Worm (Caenorhabditis elegans) whole organism, mixed stage, embryonic: Measurements from ENCODE around the gene Y53G8AR.5.

Experiments
- elt-1 ChIP-seq: sonication (generic microtip); optimal IDR thresholded peaks from 2 replicates; lab custom pipeline; 2017; ENCODE audit warnings: missing genetic modification characterization, mild to moderate bottlenecking, missing compliant biosample characterization, antibody characterized with exemption, moderate library complexity, borderline replicate concordance; ENCODE audit not compliant: insufficient read depth
- mep-1 ChIP-seq: fragments of 150-350 bp; optimal IDR thresholded peaks from 2 replicates; lab custom pipeline; 2017; ENCODE audit warnings: missing biosample characterization, missing genetic modification reagents, missing genetic modification characterization, inconsistent platforms
- snpc-4 ChIP-seq: fragments of 150-350 bp; optimal IDR thresholded peaks from 2 replicates; lab custom pipeline; 2014; ENCODE audit warnings: missing biosample characterization, missing genetic modification characterization
- unc-62 ChIP-seq: fragments of 150-350 bp; optimal IDR thresholded peaks from 2 replicates; lab custom pipeline; 2014; ENCODE audit warnings: missing biosample characterization, missing genetic modification reagents, missing genetic modification characterization

- TF ChIP-seq snpc-4 (tag; lab: Kevin White, UChicago) (no peak), elt-1 (tag; lab: Kevin White, UChicago) (no peak), unc-62 (GFP tag; lab: Kevin White, UChicago) (no peak), mep-1 (tag; lab: Kevin White, UChicago) (no peak)
Measured at ce11 chrIII:3249038-3249420, 48.2 kb upstream of the Y53G8AR.5 start.
